Worm (Caenorhabditis elegans) whole organism, early embryonic: ENCODE data around the gene pals-32.

Source experiments
- B0310.2 ChIP-seq: sonication (generic microtip); optimal IDR thresholded peaks from 2 replicates; lab custom pipeline; 2016; ENCODE audit warnings: mild to moderate bottlenecking, missing genetic modification characterization, missing compliant biosample characterization
- ama-1 ChIP-seq: fragments of 150-350 bp; optimal IDR thresholded peaks from 2 replicates; lab custom pipeline; 2014
- flt-1 ChIP-seq: fragments of 200-800 bp; sonication (Bioruptor generic); IDR thresholded peaks from 2 replicates; pipeline ENCODE4 v1.3.6; 2022; ENCODE audit warnings: missing genetic modification characterization, missing compliant biosample characterization
- hmbx-1 ChIP-seq: sonication (generic microtip); optimal IDR thresholded peaks from 2 replicates; lab custom pipeline; 2016; ENCODE audit warnings: mild to moderate bottlenecking, missing genetic modification characterization, missing compliant biosample characterization
- pes-1 ChIP-seq: fragments of 200-800 bp; sonication (Bioruptor generic); IDR thresholded peaks from 2 replicates; pipeline ENCODE4 v1.3.6; 2022; ENCODE audit warnings: missing genetic modification reagents, missing genetic modification characterization, missing compliant biosample characterization

DNA sequence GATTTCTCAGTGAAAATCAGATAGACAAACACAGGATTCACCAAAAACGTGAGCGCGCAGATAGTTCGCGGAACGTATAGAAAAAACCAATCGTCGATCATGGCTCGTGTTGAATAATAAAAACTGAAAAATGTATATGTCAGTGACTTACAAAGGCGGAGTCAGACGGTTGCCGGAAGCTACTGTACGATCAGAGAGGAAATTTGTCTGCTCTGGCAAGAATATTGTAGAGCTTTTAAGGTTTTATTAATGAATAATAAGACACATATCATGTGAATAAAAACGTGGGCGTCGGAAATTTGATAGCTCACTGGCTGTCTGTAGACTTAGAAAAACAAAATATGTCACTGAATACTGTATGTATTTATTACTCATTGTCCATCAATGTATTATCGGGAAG lies 40.9 kb upstream of the pals-32 start, which contains the start of gene srj-57:
- no peak for TF ChIP-seq ama-1
- TF ChIP-seq hmbx-1 = no peak
- TF ChIP-seq flt-1 (GFP tag; lab: Robert Waterston, UW) = no peak
- no peak for TF ChIP-seq B0310.2
- TF ChIP-seq pes-1 (GFP tag; lab: Robert Waterston, UW) = no peak
